Worm (Caenorhabditis elegans) whole organism, late embryonic: ENCODE data around the gene ZK180.5.

Experiments used
- C38D4.7 ChIP-seq: fragments of 200-800 bp; sonication (Bioruptor generic); optimal IDR thresholded peaks from 2 replicates; lab custom pipeline; 2018; ENCODE audit warnings: mild to moderate bottlenecking, missing genetic modification characterization, moderate library complexity, missing compliant biosample characterization
- T23F11.4 ChIP-seq: fragments of 200-800 bp; sonication (Bioruptor generic); optimal IDR thresholded peaks from 2 replicates; lab custom pipeline; 2018; ENCODE audit warnings: mild to moderate bottlenecking, missing genetic modification characterization, missing compliant biosample characterization
- Y22D7AL.16 ChIP-seq: sonication (generic microtip); optimal IDR thresholded peaks from 2 replicates; lab custom pipeline; 2016; ENCODE audit warnings: missing genetic modification characterization, missing compliant biosample characterization
- ceh-14 ChIP-seq: sonication (generic microtip); optimal IDR thresholded peaks from 2 replicates; lab custom pipeline; 2016; ENCODE audit warnings: missing genotype, missing genetic modification characterization, missing compliant biosample characterization
- ceh-19 ChIP-seq: fragments of 200-800 bp; sonication (Bioruptor generic); optimal IDR thresholded peaks from 2 replicates; lab custom pipeline; 2018; ENCODE audit warnings: mild to moderate bottlenecking, missing genetic modification characterization, missing compliant biosample characterization
- ceh-2 ChIP-seq: sonication (generic microtip); optimal IDR thresholded peaks from 2 replicates; lab custom pipeline; 2016; ENCODE audit warnings: missing genotype, missing genetic modification characterization, missing compliant biosample characterization
- ceh-24 ChIP-seq: sonication (generic microtip); optimal IDR thresholded peaks from 2 replicates; lab custom pipeline; 2016; ENCODE audit warnings: mild to moderate bottlenecking, missing genetic modification characterization, missing compliant biosample characterization
- ceh-30 ChIP-seq: fragments of 150-350 bp; optimal IDR thresholded peaks from 2 replicates; lab custom pipeline; 2014; ENCODE audit warnings: missing biosample characterization, missing genetic modification characterization
- ceh-31 ChIP-seq: sonication (generic microtip); optimal IDR thresholded peaks from 2 replicates; lab custom pipeline; 2016; ENCODE audit warnings: missing genetic modification characterization, missing compliant biosample characterization
- ceh-34 ChIP-seq: sonication (generic microtip); optimal IDR thresholded peaks from 2 replicates; lab custom pipeline; 2016; ENCODE audit warnings: mild to moderate bottlenecking, missing genetic modification characterization, missing compliant biosample characterization
- ceh-45 ChIP-seq: fragments of 200-800 bp; sonication (Bioruptor generic); IDR thresholded peaks from 2 replicates; pipeline ENCODE4 v1.3.6; 2022; ENCODE audit warnings: missing genetic modification reagents, missing genetic modification characterization, missing compliant biosample characterization
- ceh-6 ChIP-seq: fragments of 200-800 bp; sonication (Bioruptor generic); optimal IDR thresholded peaks from 2 replicates; lab custom pipeline; 2018; ENCODE audit warnings: mild to moderate bottlenecking, missing genetic modification characterization, missing compliant biosample characterization
- che-1 ChIP-seq: sonication (generic microtip); optimal IDR thresholded peaks from 2 replicates; lab custom pipeline; 2016; ENCODE audit warnings: mild to moderate bottlenecking, missing genetic modification characterization, missing compliant biosample characterization
- dmd-4 ChIP-seq: sonication (generic microtip); optimal IDR thresholded peaks from 2 replicates; lab custom pipeline; 2016; ENCODE audit warnings: borderline replicate concordance, missing genetic modification characterization, missing compliant biosample characterization
- dve-1 ChIP-seq: sonication (generic microtip); optimal IDR thresholded peaks from 2 replicates; lab custom pipeline; 2017; ENCODE audit warnings: antibody characterized with exemption, mild to moderate bottlenecking, missing genetic modification characterization, missing compliant biosample characterization
- elt-2 ChIP-seq: sonication (generic microtip); optimal IDR thresholded peaks from 2 replicates; lab custom pipeline; 2016; ENCODE audit warnings: missing genetic modification reagents, missing genetic modification characterization, missing compliant biosample characterization
- fax-1 ChIP-seq: sonication (generic microtip); optimal IDR thresholded peaks from 2 replicates; lab custom pipeline; 2016; ENCODE audit warnings: missing genotype, missing genetic modification characterization, missing compliant biosample characterization
- fkh-6 ChIP-seq: sonication (generic microtip); optimal IDR thresholded peaks from 2 replicates; lab custom pipeline; 2016; ENCODE audit warnings: missing genetic modification characterization, missing compliant biosample characterization
- gmeb-2 ChIP-seq: sonication (generic microtip); optimal IDR thresholded peaks from 2 replicates; lab custom pipeline; 2016; ENCODE audit warnings: missing genetic modification characterization, inconsistent platforms, missing compliant biosample characterization
- hlh-13 ChIP-seq: fragments of 200-800 bp; sonication (Bioruptor generic); optimal IDR thresholded peaks from 2 replicates; lab custom pipeline; 2018; ENCODE audit warnings: mild to moderate bottlenecking, missing genetic modification characterization, missing compliant biosample characterization
- hlh-30 ChIP-seq: sonication (generic microtip); optimal IDR thresholded peaks from 2 replicates; lab custom pipeline; 2017; ENCODE audit warnings: antibody characterized with exemption, missing genetic modification characterization, missing compliant biosample characterization; ENCODE audit not compliant: insufficient read depth
- hlh-6 ChIP-seq: sonication (generic microtip); optimal IDR thresholded peaks from 2 replicates; lab custom pipeline; 2016; ENCODE audit warnings: missing genotype, missing genetic modification characterization, missing compliant biosample characterization
- hlh-8 ChIP-seq: sonication (generic microtip); optimal IDR thresholded peaks from 2 replicates; lab custom pipeline; 2016; ENCODE audit warnings: missing genotype, missing genetic modification characterization, missing compliant biosample characterization
- lin-11 ChIP-seq: fragments of 200-800 bp; sonication (Bioruptor generic); optimal IDR thresholded peaks from 2 replicates; lab custom pipeline; 2018; ENCODE audit warnings: mild to moderate bottlenecking, missing genetic modification characterization, missing compliant biosample characterization
- madf-2 ChIP-seq: sonication (generic microtip); optimal IDR thresholded peaks from 2 replicates; lab custom pipeline; 2017; ENCODE audit warnings: missing genetic modification characterization, missing compliant biosample characterization
- mec-3 ChIP-seq: sonication (generic microtip); optimal IDR thresholded peaks from 2 replicates; lab custom pipeline; 2016; ENCODE audit warnings: borderline replicate concordance, missing genetic modification characterization, missing compliant biosample characterization
- npax-4 ChIP-seq: sonication (generic microtip); optimal IDR thresholded peaks from 2 replicates; lab custom pipeline; 2016; ENCODE audit warnings: missing genetic modification characterization, missing compliant biosample characterization
- odd-2 ChIP-seq: sonication (generic microtip); optimal IDR thresholded peaks from 2 replicates; lab custom pipeline; 2017; ENCODE audit warnings: antibody characterized with exemption, mild to moderate bottlenecking, missing genetic modification characterization, missing compliant biosample characterization
- pag-3 ChIP-seq: sonication (generic microtip); optimal IDR thresholded peaks from 2 replicates; lab custom pipeline; 2016; ENCODE audit warnings: missing compliant biosample characterization, missing genetic modification characterization, borderline replicate concordance
- pat-9 ChIP-seq: fragments of 200-800 bp; sonication (Bioruptor generic); optimal IDR thresholded peaks from 2 replicates; lab custom pipeline; 2018; ENCODE audit warnings: mild to moderate bottlenecking, missing genetic modification characterization, moderate library complexity, missing compliant biosample characterization
- pax-1 ChIP-seq: fragments of 150-350 bp; optimal IDR thresholded peaks from 2 replicates; lab custom pipeline; 2014; ENCODE audit warnings: missing biosample characterization, missing genetic modification characterization
- ref-2 ChIP-seq: sonication (generic microtip); optimal IDR thresholded peaks from 2 replicates; lab custom pipeline; 2016; ENCODE audit warnings: missing genetic modification characterization, missing compliant biosample characterization
- rnt-1 ChIP-seq: sonication (generic microtip); optimal IDR thresholded peaks from 2 replicates; lab custom pipeline; 2016; ENCODE audit warnings: missing genetic modification characterization, missing compliant biosample characterization
- sdc-2 ChIP-seq: sonication (generic microtip); optimal IDR thresholded peaks from 2 replicates; lab custom pipeline; 2016; ENCODE audit warnings: missing genotype, missing genetic modification characterization, missing compliant biosample characterization
- sox-2 ChIP-seq: fragments of 200-800 bp; sonication (Bioruptor generic); IDR thresholded peaks from 2 replicates; pipeline ENCODE4 v1.3.6; 2022; ENCODE audit warnings: missing genetic modification reagents, missing genetic modification characterization, missing compliant biosample characterization
- sox-4 ChIP-seq: sonication (generic microtip); optimal IDR thresholded peaks from 2 replicates; lab custom pipeline; 2017; ENCODE audit warnings: mild to moderate bottlenecking, missing genetic modification characterization, inconsistent platforms, missing compliant biosample characterization
- syd-9 ChIP-seq: sonication (generic microtip); optimal IDR thresholded peaks from 2 replicates; lab custom pipeline; 2016; ENCODE audit warnings: mild to moderate bottlenecking, missing genetic modification characterization, moderate library complexity, missing compliant biosample characterization
- tbx-7 ChIP-seq: sonication (generic microtip); optimal IDR thresholded peaks from 2 replicates; lab custom pipeline; 2016; ENCODE audit warnings: missing genotype, missing genetic modification characterization, missing compliant biosample characterization
- unc-3 ChIP-seq, 2 experiments: fragments of 200-800 bp in 1 of 2; sonication (Bioruptor generic) in 1 of 2; sonication (generic microtip) in 1 of 2; conservative IDR thresholded peaks in 1 of 2; optimal IDR thresholded peaks in 1 of 2; 2 replicates each; pipeline versions ENCODE4 v1.3.6 to Lab custom; 2016 to 2022; ENCODE audit warnings: missing compliant biosample characterization in 2 of 2, missing genetic modification characterization in 2 of 2, missing genetic modification reagents in 1 of 2

Gene ZK180.5

ce11 chrIV:4530170-4530569, 13.2 kb upstream of the ZK180.5 start, which contains the start of gene ZK185.3:
Gene ZK185.3 (minus strand): TSS chrIV:4530432.
- TF ChIP-seq elt-2 (tag; lab: Kevin White, UChicago) (peak; percentile 94), odd-2 (tag; lab: Kevin White, UChicago) (no peak), hlh-8 (no peak)

ce11 chrIV:4526724-4527123, 9.8 kb upstream of the ZK180.5 start:
- no peak for TF ChIP-seq gmeb-2 (tag; lab: Kevin White, UChicago)
- TF ChIP-seq fax-1 (tag; lab: Kevin White, UChicago) = no peak
- peak; percentile 54 for TF ChIP-seq dve-1 (tag; lab: Kevin White, UChicago)

ce11 chrIV:4526028-4526427, 9.1 kb upstream of the ZK180.5 start:
- no peak for TF ChIP-seq sdc-2 (tag; lab: Kevin White, UChicago)
- TF ChIP-seq rnt-1 (tag; lab: Kevin White, UChicago) = no peak
- no peak for TF ChIP-seq fkh-6
- no peak for TF ChIP-seq npax-4 (tag; lab: Kevin White, UChicago)
- no peak for TF ChIP-seq hlh-6
- TF ChIP-seq che-1 = no peak
- no peak for TF ChIP-seq hlh-13 (GFP tag; lab: Kevin White, UChicago)
- TF ChIP-seq, all 69 proteins: peak for 0

- TF ChIP-seq ceh-31 (tag; lab: Kevin White, UChicago) (no peak), hlh-13 (GFP tag; lab: Kevin White, UChicago) (no peak), madf-2 (tag; lab: Kevin White, UChicago) (no peak), ceh-30 (tag; lab: Kevin White, UChicago) (no peak), pag-3 (tag; lab: Kevin White, UChicago) (no peak), unc-3 (GFP tag; conservative IDR thresholded peaks at IDR 0.05; lab: Robert Waterston, UW) (no peak), unc-3 (tag; optimal IDR thresholded peaks at IDR 0.05; lab: Kevin White, UChicago) (no peak), pax-1 (tag; lab: Kevin White, UChicago) (no peak), tbx-7 (tag; lab: Kevin White, UChicago) (no peak), ref-2 (tag; lab: Kevin White, UChicago) (no peak), Y22D7AL.16 (no peak), syd-9 (tag; lab: Kevin White, UChicago) (no peak), pat-9 (tag; lab: Kevin White, UChicago) (no peak), ceh-24 (tag; lab: Kevin White, UChicago) (no peak), ceh-19 (GFP tag; lab: Kevin White, UChicago) (no peak), ceh-34 (tag; lab: Kevin White, UChicago) (no peak), hlh-30 (tag; lab: Kevin White, UChicago) (no peak), ceh-2 (tag; lab: Kevin White, UChicago) (no peak), lin-11 (tag; lab: Kevin White, UChicago) (no peak), fax-1 (tag; lab: Kevin White, UChicago) (no peak), T23F11.4 (GFP tag; lab: Kevin White, UChicago) (no peak)
Observed at ce11 chrIV:4524943-4525342, 8.0 kb upstream of the ZK180.5 start, which contains the start of gene ZK180.6. Gene ZK180.6 (minus strand): TSS chrIV:4525043.

ce11 chrIV:4523461-4523860, 6.5 kb upstream of the ZK180.5 start:
- TF ChIP-seq fax-1 (tag; lab: Kevin White, UChicago) (no peak), npax-4 (tag; lab: Kevin White, UChicago) (no peak), ceh-14 (tag; lab: Kevin White, UChicago) (no peak), sox-2 (GFP tag; lab: Robert Waterston, UW) (no peak), sox-4 (tag; lab: Kevin White, UChicago) (no peak), dmd-4 (tag; lab: Kevin White, UChicago) (no peak), ceh-31 (tag; lab: Kevin White, UChicago) (no peak), C38D4.7 (GFP tag; lab: Kevin White, UChicago) (no peak), ceh-19 (GFP tag; lab: Kevin White, UChicago) (no peak), pag-3 (tag; lab: Kevin White, UChicago) (no peak), ceh-6 (GFP tag; lab: Kevin White, UChicago) (no peak), ceh-45 (GFP tag; lab: Robert Waterston, UW) (no peak), sdc-2 (tag; lab: Kevin White, UChicago) (no peak), rnt-1 (tag; lab: Kevin White, UChicago) (no peak), tbx-7 (tag; lab: Kevin White, UChicago) (no peak), hlh-13 (GFP tag; lab: Kevin White, UChicago) (no peak), ceh-30 (tag; lab: Kevin White, UChicago) (no peak), mec-3 (no peak)
